Worm (Caenorhabditis elegans): ENCODE measurements around the gene his-24.
"Not testable (repeated sequence)": the region's sequence is repeated elsewhere in the genome, so short reads cannot be mapped to it uniquely, and the experiment has no call there.

The his-24 gene

ce11 chrX:14525081-14525324 lies 35.1 kb downstream of the his-24 start, which contains the start of gene nspc-17:
TSS of gene nspc-17 (minus strand) at chrX:14525181.
- not testable (repeated sequence) for TF ChIP-seq nhr-6 (tag; optimal IDR thresholded peaks at IDR 0.05); Y55F3AM.14 (GFP tag; optimal IDR thresholded peaks at IDR 0.05); nhr-11 (tag; optimal IDR thresholded peaks at IDR 0.05)

- TF ChIP-seq sem-4 (tag; optimal IDR thresholded peaks at IDR 0.05) (peak; percentile 99), ztf-4 (tag; optimal IDR thresholded peaks at IDR 0.05) (peak; percentile 99), fos-1 (tag; optimal IDR thresholded peaks at IDR 0.05) (peak; percentile 99), nhr-129 (tag; optimal IDR thresholded peaks at IDR 0.05) (peak; percentile 100), zag-1 (tag; optimal IDR thresholded peaks at IDR 0.05) (peak; percentile 99), elt-3 (tag; optimal IDR thresholded peaks at IDR 0.05) (peak; percentile 91), elt-1 (tag; optimal IDR thresholded peaks at IDR 0.05) (no peak), R02D3.7 (tag; optimal IDR thresholded peaks at IDR 0.05) (peak; percentile 83), mab-5 (tag; optimal IDR thresholded peaks at IDR 0.05) (peak; percentile 99), sma-3 (GFP tag; optimal IDR thresholded peaks at IDR 0.05) (peak; percentile 99), nhr-25 (tag; optimal IDR thresholded peaks at IDR 0.05) (peak; percentile 99), nhr-23 (tag; optimal IDR thresholded peaks at IDR 0.05) (no peak), unc-39 (tag; optimal IDR thresholded peaks at IDR 0.05) (peak; percentile 79), blmp-1 (tag; optimal IDR thresholded peaks at IDR 0.05; ENCODE audit: insufficient read depth) (peak; percentile 87), nhr-10 (tag; optimal IDR thresholded peaks at IDR 0.05) (peak; percentile 98), ama-1 (optimal IDR thresholded peaks at IDR 0.05) (peak; percentile 69), peb-1 (tag; optimal IDR thresholded peaks at IDR 0.05) (no peak), lin-11 (tag; optimal IDR thresholded peaks at IDR 0.05) (peak; percentile 98), egl-27 (tag; optimal IDR thresholded peaks at IDR 0.05) (peak; percentile 98), lin-39 (tag; optimal IDR thresholded peaks at IDR 0.05) (peak; percentile 97), skn-1 (tag; optimal IDR thresholded peaks at IDR 0.05) (peak; percentile 85), mbf-1 (tag; optimal IDR thresholded peaks at IDR 0.05) (peak; percentile 79), C34F6.9 (tag; optimal IDR thresholded peaks at IDR 0.05) (peak; percentile 99), ztf-1 (GFP tag; conservative IDR thresholded peaks at IDR 0.05) (no peak), ceh-82 (tag; optimal IDR thresholded peaks at IDR 0.05) (peak; percentile 100), dmd-4 (tag; optimal IDR thresholded peaks at IDR 0.05) (peak; percentile 74), ztf-11 (tag; optimal IDR thresholded peaks at IDR 0.05) (peak; percentile 82), nhr-21 (tag; optimal IDR thresholded peaks at IDR 0.05) (peak; percentile 100), lin-13 (GFP tag; optimal IDR thresholded peaks at IDR 0.05) (peak; percentile 99), nhr-11 (tag; optimal IDR thresholded peaks at IDR 0.05) (peak; percentile 81), alr-1 (tag; optimal IDR thresholded peaks at IDR 0.05) (no peak), snpc-4 (tag; optimal IDR thresholded peaks at IDR 0.05) (peak; percentile 92), unc-62 (GFP tag; optimal IDR thresholded peaks at IDR 0.05) (peak; percentile 99), Y55F3AM.14 (GFP tag; optimal IDR thresholded peaks at IDR 0.05) (peak; percentile 98), nhr-6 (tag; optimal IDR thresholded peaks at IDR 0.05) (peak; percentile 99), nhr-237 (tag; optimal IDR thresholded peaks at IDR 0.05) (peak; percentile 98), ZK546.5 (tag; optimal IDR thresholded peaks at IDR 0.05) (peak; percentile 88), aly-2 (tag; optimal IDR thresholded peaks at IDR 0.05) (peak; percentile 97), lsy-2 (tag; optimal IDR thresholded peaks at IDR 0.05) (peak; percentile 97), nhr-12 (tag; optimal IDR thresholded peaks at IDR 0.05) (peak; percentile 80), F13H6.1 (tag; optimal IDR thresholded peaks at IDR 0.05) (peak; percentile 99), sma-9 (GFP tag; optimal IDR thresholded peaks at IDR 0.05) (peak; percentile 99), sma-9 (tag; optimal IDR thresholded peaks at IDR 0.05) (no peak), gmeb-1 (tag; optimal IDR thresholded peaks at IDR 0.05) (peak; percentile 94), nhr-77 (tag; optimal IDR thresholded peaks at IDR 0.05) (peak; percentile 99), unc-55 (GFP tag; optimal IDR thresholded peaks at IDR 0.05) (peak; percentile 99), ceh-16 (tag; optimal IDR thresholded peaks at IDR 0.05) (peak; percentile 97), crh-2 (tag; optimal IDR thresholded peaks at IDR 0.05) (peak; percentile 100), mdl-1 (tag; optimal IDR thresholded peaks at IDR 0.05) (peak; percentile 96 to 97)
These were observed 35.7 kb downstream of the his-24 start for ce11 chrX:14525325-14526305.

Data from whole organism, L2 larva.